Worm (Caenorhabditis elegans): ENCODE data around the gene R11D1.2.

DNA sequence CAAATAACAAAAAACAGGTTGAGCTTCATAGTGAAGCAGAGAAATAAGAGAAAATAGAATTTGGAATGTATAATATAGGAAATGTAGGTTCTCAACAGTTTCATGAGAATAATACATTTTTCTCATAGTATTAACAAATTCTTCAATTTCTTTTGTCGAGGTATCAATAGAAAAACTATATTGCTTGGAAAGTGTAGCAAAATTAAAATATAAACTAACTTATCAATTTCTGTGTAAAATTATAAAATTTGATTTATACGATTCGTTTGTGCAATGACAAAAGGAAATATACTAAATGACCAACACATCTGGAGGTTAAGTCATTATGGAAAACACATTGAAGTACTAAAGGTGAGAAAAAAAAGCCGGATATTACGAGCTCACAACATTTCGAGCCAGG lies 46.8 kb upstream of the R11D1.2 start, which contains the start of gene W05B10.3:
- TF ChIP-seq unc-39 (tag; optimal IDR thresholded peaks at IDR 0.05) (no peak), sma-9 (GFP tag; optimal IDR thresholded peaks at IDR 0.05) (no peak), sma-9 (tag; optimal IDR thresholded peaks at IDR 0.05) (no peak), lsy-2 (tag; optimal IDR thresholded peaks at IDR 0.05) (no peak), nhr-6 (tag; optimal IDR thresholded peaks at IDR 0.05) (no peak), ztf-11 (tag; optimal IDR thresholded peaks at IDR 0.05) (no peak)

Data from whole organism, L2 larva.